Fruit fly (Drosophila melanogaster) whole organism, pupa: Measurements from ENCODE around the gene CG7781.

Experiments used
- CG12605 ChIP-seq: fragments of 200-800 bp; sonication (Bioruptor generic); IDR thresholded peaks from 2 replicates; pipeline ENCODE4 v1.3.6; 2022; ENCODE audit warnings: missing biosample characterization, missing genetic modification characterization
- CG13204 ChIP-seq: fragments of 200-800 bp; sonication (Bioruptor generic); optimal IDR thresholded peaks from 2 replicates; lab custom pipeline; 2018; ENCODE audit warnings: missing biosample characterization, mild to moderate bottlenecking, missing genetic modification characterization, moderate library complexity
- CG14655 ChIP-seq: fragments of 200-800 bp; sonication (Bioruptor generic); optimal IDR thresholded peaks from 3 replicates; lab custom pipeline; 2017; ENCODE audit warnings: mild to moderate bottlenecking, missing biosample characterization, missing genetic modification reagents, missing genetic modification characterization
- CG32121 ChIP-seq: fragments of 200-800 bp; sonication (Bioruptor generic); IDR thresholded peaks from 2 replicates; pipeline ENCODE4 v1.3.6; 2022; ENCODE audit warnings: missing biosample characterization, missing genetic modification characterization
- CG34367 ChIP-seq: fragments of 200-800 bp; sonication (Bioruptor generic); optimal IDR thresholded peaks from 2 replicates; lab custom pipeline; 2018; ENCODE audit warnings: missing biosample characterization, mild to moderate bottlenecking, missing genetic modification characterization
- CG4496 ChIP-seq: fragments of 200-800 bp; sonication (Bioruptor generic); IDR thresholded peaks from 3 replicates; pipeline ENCODE4 v1.3.6; 2022; ENCODE audit warnings: missing biosample characterization, missing genetic modification characterization
- D1 ChIP-seq: fragments of 200-800 bp; sonication (Bioruptor generic); optimal IDR thresholded peaks from 2 replicates; lab custom pipeline; 2018; ENCODE audit warnings: missing biosample characterization, mild to moderate bottlenecking, missing genetic modification characterization, moderate library complexity
- EcR ChIP-seq: fragments of 200-800 bp; sonication (Bioruptor generic); optimal IDR thresholded peaks from 3 replicates; lab custom pipeline; 2019; ENCODE audit warnings: missing biosample characterization, missing genetic modification characterization, mild to moderate bottlenecking, moderate library complexity, missing genetic modification reagents
- Ets98B ChIP-seq: fragments of 200-800 bp; sonication (Bioruptor generic); IDR thresholded peaks from 2 replicates; pipeline ENCODE4 v1.3.6; 2022; ENCODE audit warnings: missing biosample characterization, missing genetic modification characterization
- Pif1A ChIP-seq: fragments of 200-800 bp; sonication (Bioruptor generic); optimal IDR thresholded peaks from 3 replicates; lab custom pipeline; 2016; ENCODE audit warnings: missing biosample characterization, missing genetic modification characterization
- gl ChIP-seq: fragments of 200-800 bp; sonication (Bioruptor generic); optimal IDR thresholded peaks from 2 replicates; lab custom pipeline; 2018; ENCODE audit warnings: missing biosample characterization, mild to moderate bottlenecking, missing genetic modification characterization

DNA sequence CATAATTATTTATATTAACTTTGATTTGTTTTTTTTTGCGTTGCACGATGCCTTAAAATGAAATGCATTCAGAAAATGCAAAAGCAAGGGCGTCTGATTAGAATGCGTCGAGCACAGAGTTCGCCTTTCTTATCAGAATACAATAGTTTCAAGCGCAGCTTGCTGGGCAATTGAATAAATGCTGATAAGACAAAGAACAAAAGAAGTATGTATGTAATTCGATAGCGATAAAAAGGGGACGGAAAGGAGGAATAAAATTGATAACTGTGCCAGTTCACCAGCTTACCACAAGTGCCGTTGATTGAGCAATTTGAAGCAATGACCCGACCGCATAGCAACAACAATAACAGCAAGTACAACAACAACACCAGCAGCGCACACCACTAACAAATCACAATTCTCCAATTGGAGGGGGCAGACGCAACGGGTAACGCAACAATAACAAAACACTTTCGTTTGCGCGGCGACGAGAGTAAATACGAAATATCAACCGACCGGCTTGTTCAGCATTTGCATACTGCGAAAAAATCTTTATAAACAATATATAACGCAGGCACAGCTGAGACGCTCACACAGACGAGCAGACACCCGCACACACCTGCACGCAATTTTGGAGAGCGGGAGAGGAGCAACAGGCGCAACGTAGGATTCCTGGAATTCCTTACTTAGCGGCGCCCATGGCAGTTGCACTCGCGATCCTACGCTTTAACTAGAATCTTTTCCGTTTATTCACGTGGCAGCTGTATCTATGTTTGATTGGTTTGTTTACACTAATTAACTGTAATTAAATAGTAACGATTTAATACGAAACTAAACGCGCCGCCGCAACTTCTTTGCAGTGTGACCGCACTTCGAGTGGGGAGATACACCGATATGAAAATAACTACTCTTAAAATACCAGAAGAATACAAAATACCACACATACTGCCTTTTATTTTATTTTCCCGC, 24.7 kb downstream of the CG7781 start, which contains the start of gene Btk:
- TF ChIP-seq CG14655 (GFP tag; lab: Kevin White, UChicago) (no peak), D1 (tag; lab: Kevin White, UChicago) (no peak), EcR (GFP tag; lab: Kevin White, UChicago) (peak; percentile 85), CG34367 (tag; lab: Kevin White, UChicago) (no peak), Pif1A (no peak), CG12605 (GFP tag; lab: Robert Waterston, UW) (no peak; the same call in 1 of the 2 replicates), CG4496 (GFP tag; lab: Robert Waterston, UW) (no peak), CG32121 (GFP tag; lab: Robert Waterston, UW) (peak; percentile 12; the same call in 1 of the 2 replicates), Ets98B (GFP tag; lab: Robert Waterston, UW) (no peak), gl (tag; lab: Kevin White, UChicago) (no peak), CG13204 (GFP tag; lab: Kevin White, UChicago) (no peak)
